Worm (Caenorhabditis elegans): ENCODE measurements around the gene F54E2.5.

Gene F54E2.5

ce11 chrV:2815956-2816355, at the start of gene F54E2.5:
TSS of gene F54E2.5 (minus strand) at chrV:2816056.
- TF ChIP-seq F52B5.7 (tag; optimal IDR thresholded peaks at IDR 0.05) (no peak), ZK185.1 (tag; optimal IDR thresholded peaks at IDR 0.05; ENCODE audit: poor library complexity, severe bottlenecking) (no peak), unc-130 (GFP tag; optimal IDR thresholded peaks at IDR 0.05) (no peak), nfyb-1 (GFP tag; IDR thresholded peaks at IDR 0.05) (no peak), F57C9.4 (tag; optimal IDR thresholded peaks at IDR 0.05) (no peak), dpff-1 (tag; optimal IDR thresholded peaks at IDR 0.05) (no peak), attf-6 (GFP tag; IDR thresholded peaks at IDR 0.05) (no peak), lsy-27 (tag; optimal IDR thresholded peaks at IDR 0.05; ENCODE audit: borderline replicate concordance, insufficient read depth) (no peak)

DNA sequence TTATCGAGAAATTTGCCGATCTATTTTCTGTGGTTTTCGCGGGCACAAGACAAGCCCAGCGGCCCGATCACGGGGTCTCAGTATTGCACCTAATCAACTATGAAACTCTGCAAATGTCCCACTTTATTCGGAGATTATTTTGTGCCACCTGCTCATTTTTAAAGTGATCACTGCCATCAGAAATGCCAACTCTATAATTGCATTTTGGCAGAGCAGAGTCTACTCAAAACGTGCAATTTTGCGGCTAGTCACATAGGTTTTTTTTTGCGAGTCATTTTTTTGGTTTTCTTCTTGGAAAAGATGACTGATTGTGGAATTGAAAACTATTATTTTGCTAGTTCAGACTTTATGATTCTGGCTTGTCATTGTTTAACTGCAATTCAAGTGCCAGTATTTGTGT, 49.0 kb upstream of the F54E2.5 start, which contains the start of gene srh-240:
Gene srh-240, plus strand, starts transcription at position 301 of the 400 bp plus-strand sequence.
- TF ChIP-seq F37B4.10 (GFP tag; IDR thresholded peaks at IDR 0.05) (no peak), madf-3 (GFP tag; IDR thresholded peaks at IDR 0.05) (no peak), lin-35 (GFP tag; optimal IDR thresholded peaks at IDR 0.05) (no peak), rpc-1 (optimal IDR thresholded peaks at IDR 0.05) (no peak), rpc-1 (tag; optimal IDR thresholded peaks at IDR 0.05) (no peak), F55B11.4 (tag; optimal IDR thresholded peaks at IDR 0.05; ENCODE audit: borderline replicate concordance, insufficient read depth) (no peak), B0336.3 (GFP tag; IDR thresholded peaks at IDR 0.05) (no peak), F39B2.1 (GFP tag; IDR thresholded peaks at IDR 0.05) (no peak), C17E4.6 (GFP tag; IDR thresholded peaks at IDR 0.05) (no peak), K12H6.12 (tag; optimal IDR thresholded peaks at IDR 0.05) (no peak), F33H1.4 (GFP tag; IDR thresholded peaks at IDR 0.05) (no peak), sea-2 (GFP tag; IDR thresholded peaks at IDR 0.05) (no peak), hmg-1.2 (GFP tag; IDR thresholded peaks at IDR 0.05) (no peak), nfyb-1 (GFP tag; IDR thresholded peaks at IDR 0.05) (no peak), F52B5.7 (tag; optimal IDR thresholded peaks at IDR 0.05) (no peak)

DNA sequence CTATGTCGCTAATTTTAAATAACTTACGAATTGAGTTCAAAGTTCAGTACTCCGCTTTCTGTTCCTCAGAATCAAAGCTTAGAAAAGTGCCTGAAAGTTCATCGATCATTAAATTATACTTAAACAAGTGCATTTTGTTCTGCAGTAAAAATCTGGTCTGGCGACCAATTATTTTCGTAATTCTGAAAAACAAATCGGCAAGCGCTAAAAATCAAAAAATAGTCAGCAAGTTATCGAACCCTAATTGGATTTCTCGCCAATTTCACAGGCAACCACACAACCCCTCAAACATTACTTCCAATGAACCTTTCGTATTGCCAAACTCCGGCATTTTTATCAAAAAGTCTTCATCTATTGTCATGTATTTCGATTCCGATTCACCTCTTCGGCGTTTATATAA, 47.2 kb upstream of the F54E2.5 start, which contains the start of gene srh-272:
Gene srh-272, plus strand, starts transcription at position 301 of the 400 bp plus-strand sequence.
- TF ChIP-seq nhr-179 (tag; optimal IDR thresholded peaks at IDR 0.05) (no peak), dpff-1 (tag; optimal IDR thresholded peaks at IDR 0.05) (no peak), Y53G8AR.9 (GFP tag; conservative IDR thresholded peaks at IDR 0.05) (no peak), hmg-1.2 (GFP tag; IDR thresholded peaks at IDR 0.05) (no peak)

ce11 chrV:2861505-2861904, 45.6 kb upstream of the F54E2.5 start, which contains the start of gene srh-270:
TSS of gene srh-270 (minus strand) at chrV:2861605.
- TF ChIP-seq zim-3 (tag; optimal IDR thresholded peaks at IDR 0.05) (no peak), lin-26 (GFP tag; IDR thresholded peaks at IDR 0.05) (no peak), unc-62 (GFP tag; optimal IDR thresholded peaks at IDR 0.05) (no peak), ceh-40 (GFP tag; IDR thresholded peaks at IDR 0.05) (no peak), lsy-27 (tag; optimal IDR thresholded peaks at IDR 0.05; ENCODE audit: borderline replicate concordance, insufficient read depth) (no peak)

- TF ChIP-seq F52B5.7 (tag; optimal IDR thresholded peaks at IDR 0.05) (no peak), mes-4 (tag; optimal IDR thresholded peaks at IDR 0.05) (no peak), lsy-27 (tag; optimal IDR thresholded peaks at IDR 0.05; ENCODE audit: borderline replicate concordance, insufficient read depth) (no peak), F49E8.2 (tag; optimal IDR thresholded peaks at IDR 0.05; ENCODE audit: insufficient read depth) (no peak), efl-1 (GFP tag; optimal IDR thresholded peaks at IDR 0.05) (no peak), ets-4 (GFP tag; optimal IDR thresholded peaks at IDR 0.05) (no peak), C06A6.2 (GFP tag; conservative IDR thresholded peaks at IDR 0.05) (no peak)
Observed at ce11 chrV:2859738-2860137, 43.9 kb upstream of the F54E2.5 start, which contains the start of gene srj-54. TSS of gene srj-54 (minus strand) at chrV:2859838.

All from whole organism, young adult.